Worm (Caenorhabditis elegans) whole organism, young adult: Measurements from ENCODE around the gene srxa-2.

Source experiments
- B0035.1 ChIP-seq: sonication (generic microtip); optimal IDR thresholded peaks from 2 replicates; lab custom pipeline; 2016; ENCODE audit warnings: missing genetic modification characterization, mild to moderate bottlenecking, missing compliant biosample characterization, missing genotype, missing genetic modification reagents
- B0336.3 ChIP-seq: fragments of 200-800 bp; sonication (Bioruptor generic); IDR thresholded peaks from 2 replicates; pipeline ENCODE4 v1.3.6; 2022; ENCODE audit warnings: missing genetic modification characterization, missing compliant biosample characterization
- F37B4.10 ChIP-seq: fragments of 200-800 bp; sonication (Bioruptor generic); IDR thresholded peaks from 2 replicates; pipeline ENCODE4 v1.3.6; 2022; ENCODE audit warnings: missing genetic modification characterization, missing compliant biosample characterization
- F49E8.2 ChIP-seq: sonication (generic microtip); optimal IDR thresholded peaks from 3 replicates; lab custom pipeline; 2017; ENCODE audit warnings: missing genetic modification characterization, mild to moderate bottlenecking, missing compliant biosample characterization, antibody characterized with exemption, moderate library complexity; ENCODE audit not compliant: insufficient read depth
- F52B5.7 ChIP-seq: sonication (generic microtip); optimal IDR thresholded peaks from 2 replicates; lab custom pipeline; 2016; ENCODE audit warnings: mild to moderate bottlenecking, missing genetic modification characterization, missing compliant biosample characterization
- F57A8.1 ChIP-seq: fragments of 200-800 bp; sonication (Bioruptor generic); optimal IDR thresholded peaks from 2 replicates; lab custom pipeline; 2018; ENCODE audit warnings: mild to moderate bottlenecking, missing genetic modification characterization, moderate library complexity, missing compliant biosample characterization
- T26A5.8 ChIP-seq: sonication (generic microtip); optimal IDR thresholded peaks from 2 replicates; lab custom pipeline; 2016; ENCODE audit warnings: missing genetic modification characterization, missing compliant biosample characterization
- Y56A3A.18 ChIP-seq: fragments of 200-800 bp; sonication (Bioruptor generic); IDR thresholded peaks from 2 replicates; pipeline ENCODE4 v1.3.6; 2022; ENCODE audit warnings: missing genetic modification reagents, missing genetic modification characterization, missing compliant biosample characterization
- akir-1 ChIP-seq: fragments of 200-800 bp; sonication (Bioruptor generic); optimal IDR thresholded peaks from 2 replicates; lab custom pipeline; 2018; ENCODE audit warnings: mild to moderate bottlenecking, missing genetic modification characterization, moderate library complexity, missing compliant biosample characterization
- ama-1 ChIP-seq, 3 experiments: fragments of 150-350 bp in 1 of 3; sonication (generic microtip) in 2 of 3; optimal IDR thresholded peaks; 2 replicates each; lab custom pipeline; 2014 to 2018; ENCODE audit warnings: missing biosample characterization in 2 of 3, missing genetic modification characterization in 2 of 3, missing genetic modification reagents in 2 of 3
- aptf-2 ChIP-seq: fragments of 200-800 bp; sonication (Bioruptor generic); conservative IDR thresholded peaks from 2 replicates; pipeline ENCODE4 v1.3.6; 2022; ENCODE audit warnings: missing genetic modification reagents, missing genetic modification characterization, missing compliant biosample characterization
- atf-7 ChIP-seq: sonication (generic microtip); optimal IDR thresholded peaks from 2 replicates; lab custom pipeline; 2017; ENCODE audit warnings: mild to moderate bottlenecking, missing genetic modification characterization, missing compliant biosample characterization
- attf-3 ChIP-seq: fragments of 200-800 bp; sonication (Bioruptor generic); conservative IDR thresholded peaks from 2 replicates; pipeline ENCODE4 v1.3.6; 2022; ENCODE audit warnings: missing genetic modification reagents, missing genetic modification characterization, missing compliant biosample characterization
- cebp-1 ChIP-seq, 2 experiments: fragments of 200-800 bp in 1 of 2; sonication (Bioruptor generic) in 1 of 2; sonication (generic microtip) in 1 of 2; IDR thresholded peaks in 1 of 2; optimal IDR thresholded peaks in 1 of 2; 2 replicates each; pipeline versions ENCODE4 v1.3.6 to Lab custom; 2017 to 2022; ENCODE audit warnings: missing compliant biosample characterization in 2 of 2, missing genetic modification characterization in 2 of 2, mild to moderate bottlenecking in 1 of 2, missing genetic modification reagents in 1 of 2, moderate library complexity in 1 of 2
- ceh-40 ChIP-seq: fragments of 200-800 bp; sonication (Bioruptor generic); IDR thresholded peaks from 2 replicates; pipeline ENCODE4 v1.3.6; 2022; ENCODE audit warnings: missing genetic modification characterization, missing compliant biosample characterization
- ceh-79 ChIP-seq: sonication (generic microtip); optimal IDR thresholded peaks from 2 replicates; lab custom pipeline; 2017; ENCODE audit warnings: mild to moderate bottlenecking, missing genetic modification characterization, missing compliant biosample characterization
- ceh-91 ChIP-seq: fragments of 200-800 bp; sonication (Bioruptor generic); IDR thresholded peaks from 2 replicates; pipeline ENCODE4 v1.3.6; 2022; ENCODE audit warnings: missing genetic modification reagents, missing genetic modification characterization, missing compliant biosample characterization
- die-1 ChIP-seq: sonication (generic microtip); optimal IDR thresholded peaks from 2 replicates; lab custom pipeline; 2016; ENCODE audit warnings: missing genotype, mild to moderate bottlenecking, missing genetic modification characterization, missing compliant biosample characterization
- dpff-1 ChIP-seq: sonication (generic microtip); optimal IDR thresholded peaks from 2 replicates; lab custom pipeline; 2017; ENCODE audit warnings: mild to moderate bottlenecking, missing genetic modification characterization, missing compliant biosample characterization
- dpl-1 ChIP-seq: fragments of 150-350 bp; optimal IDR thresholded peaks from 2 replicates; lab custom pipeline; 2014; ENCODE audit warnings: missing biosample characterization, missing genetic modification reagents, missing genetic modification characterization
- egl-18 ChIP-seq: fragments of 200-800 bp; sonication (Bioruptor generic); IDR thresholded peaks from 2 replicates; pipeline ENCODE4 v1.3.6; 2022; ENCODE audit warnings: missing genetic modification reagents, missing genetic modification characterization, missing compliant biosample characterization
- gei-17 ChIP-seq: fragments of 200-800 bp; sonication (Bioruptor generic); optimal IDR thresholded peaks from 2 replicates; lab custom pipeline; 2018; ENCODE audit warnings: mild to moderate bottlenecking, missing genetic modification characterization, missing compliant biosample characterization
- him-1 ChIP-seq: sonication (generic microtip); optimal IDR thresholded peaks from 2 replicates; lab custom pipeline; 2016; ENCODE audit warnings: missing genotype, missing genetic modification reagents, missing genetic modification characterization, missing compliant biosample characterization
- hlh-26 ChIP-seq: fragments of 200-800 bp; sonication (Bioruptor generic); conservative IDR thresholded peaks from 2 replicates; pipeline ENCODE4 v1.3.6; 2022; ENCODE audit warnings: missing genetic modification reagents, missing genetic modification characterization, missing compliant biosample characterization
- hmg-1.2 ChIP-seq: fragments of 200-800 bp; sonication (Bioruptor generic); IDR thresholded peaks from 2 replicates; pipeline ENCODE4 v1.3.6; 2022; ENCODE audit warnings: missing genetic modification reagents, missing genetic modification characterization, missing compliant biosample characterization
- hsf-1 ChIP-seq: fragments of 200-800 bp; sonication (Bioruptor generic); IDR thresholded peaks from 2 replicates; pipeline ENCODE4 v1.3.6; 2022; ENCODE audit warnings: missing genetic modification reagents, missing genetic modification characterization, missing compliant biosample characterization
- let-607 ChIP-seq, 2 experiments: fragments of 200-800 bp in 1 of 2; sonication (Bioruptor generic) in 1 of 2; sonication (generic microtip) in 1 of 2; optimal IDR thresholded peaks; 2 replicates each; lab custom pipeline; 2016 to 2018; ENCODE audit warnings: mild to moderate bottlenecking in 2 of 2, missing compliant biosample characterization in 2 of 2, missing genetic modification characterization in 2 of 2, moderate library complexity in 2 of 2, missing genotype in 1 of 2
- lin-26 ChIP-seq: fragments of 200-800 bp; sonication (Bioruptor generic); IDR thresholded peaks from 2 replicates; pipeline ENCODE4 v1.3.6; 2022; ENCODE audit warnings: missing genetic modification reagents, missing genetic modification characterization, missing compliant biosample characterization
- lin-40 ChIP-seq: sonication (generic microtip); optimal IDR thresholded peaks from 2 replicates; lab custom pipeline; 2016; ENCODE audit warnings: missing genetic modification characterization, mild to moderate bottlenecking, missing compliant biosample characterization, missing genotype, missing genetic modification reagents
- lir-1 ChIP-seq: fragments of 200-800 bp; sonication (Bioruptor generic); conservative IDR thresholded peaks from 2 replicates; pipeline ENCODE4 v1.3.6; 2022; ENCODE audit warnings: missing genetic modification reagents, missing genetic modification characterization, missing compliant biosample characterization
- lsl-1 ChIP-seq: fragments of 200-800 bp; sonication (Bioruptor generic); optimal IDR thresholded peaks from 2 replicates; lab custom pipeline; 2018; ENCODE audit warnings: mild to moderate bottlenecking, missing genetic modification characterization, moderate library complexity, missing compliant biosample characterization
- madf-3 ChIP-seq: fragments of 200-800 bp; sonication (Bioruptor generic); IDR thresholded peaks from 2 replicates; pipeline ENCODE4 v1.3.6; 2022; ENCODE audit warnings: missing genetic modification reagents, missing genetic modification characterization, missing compliant biosample characterization
- madf-6 ChIP-seq: fragments of 200-800 bp; sonication (Bioruptor generic); IDR thresholded peaks from 2 replicates; pipeline ENCODE4 v1.3.6; 2022; ENCODE audit warnings: missing genetic modification reagents, missing genetic modification characterization, missing compliant biosample characterization
- mcd-1 ChIP-seq: fragments of 200-800 bp; sonication (Bioruptor generic); IDR thresholded peaks from 2 replicates; pipeline ENCODE4 v1.3.6; 2022; ENCODE audit warnings: missing genetic modification reagents, missing genetic modification characterization, missing compliant biosample characterization
- mxl-1 ChIP-seq: sonication (generic microtip); optimal IDR thresholded peaks from 2 replicates; lab custom pipeline; 2016; ENCODE audit warnings: missing genetic modification characterization, missing compliant biosample characterization
- nhr-179 ChIP-seq: sonication (generic microtip); optimal IDR thresholded peaks from 2 replicates; lab custom pipeline; 2016; ENCODE audit warnings: mild to moderate bottlenecking, missing genetic modification characterization, missing compliant biosample characterization
- nhr-90 ChIP-seq: sonication (generic microtip); optimal IDR thresholded peaks from 2 replicates; lab custom pipeline; 2016; ENCODE audit warnings: missing genotype, mild to moderate bottlenecking, missing genetic modification characterization, missing compliant biosample characterization
- rcor-1 ChIP-seq: fragments of 200-800 bp; sonication (Bioruptor generic); IDR thresholded peaks from 2 replicates; pipeline ENCODE4 v1.3.6; 2022; ENCODE audit warnings: missing genetic modification reagents, missing genetic modification characterization, missing compliant biosample characterization
- sea-2 ChIP-seq: fragments of 200-800 bp; sonication (Bioruptor generic); IDR thresholded peaks from 2 replicates; pipeline ENCODE4 v1.3.6; 2022; ENCODE audit warnings: missing genetic modification characterization, missing compliant biosample characterization
- snpc-1.1 ChIP-seq: sonication (generic microtip); optimal IDR thresholded peaks from 2 replicates; lab custom pipeline; 2017; ENCODE audit warnings: missing genetic modification characterization, mild to moderate bottlenecking, missing compliant biosample characterization, antibody characterized with exemption, moderate library complexity, missing genotype, missing genetic modification reagents; ENCODE audit not compliant: insufficient read depth
- snpc-4 ChIP-seq, 5 experiments: fragments of 150-350 bp in 1 of 5; sonication (generic microtip) in 4 of 5; optimal IDR thresholded peaks; 2 replicates each; lab custom pipeline; 2014 to 2018; ENCODE audit warnings: missing genetic modification characterization in 5 of 5, missing biosample characterization in 3 of 5, antibody characterized with exemption in 2 of 5, mild to moderate bottlenecking in 2 of 5, missing compliant biosample characterization in 2 of 5, missing genotype in 2 of 5, moderate library complexity in 2 of 5, missing genetic modification reagents in 1 of 5
- tbp1 ChIP-seq: fragments of 200-800 bp; sonication (Bioruptor generic); optimal IDR thresholded peaks from 2 replicates; lab custom pipeline; 2018; ENCODE audit warnings: mild to moderate bottlenecking, missing genetic modification characterization, missing compliant biosample characterization
- ztf-25 ChIP-seq: fragments of 200-800 bp; sonication (Bioruptor generic); IDR thresholded peaks from 2 replicates; pipeline ENCODE4 v1.3.6; 2022; ENCODE audit warnings: missing genetic modification reagents, missing genetic modification characterization, missing compliant biosample characterization
- ztf-26 ChIP-seq: sonication (generic microtip); optimal IDR thresholded peaks from 2 replicates; lab custom pipeline; 2017; ENCODE audit warnings: missing genetic modification characterization, missing compliant biosample characterization
- ztf-6 ChIP-seq: fragments of 200-800 bp; sonication (Bioruptor generic); IDR thresholded peaks from 2 replicates; pipeline ENCODE4 v1.3.6; 2022; ENCODE audit warnings: missing genetic modification reagents, missing genetic modification characterization, missing compliant biosample characterization

Gene srxa-2

ce11 chrIV:9444417-9445026, 21.3 kb downstream of the srxa-2 start (continued):
- TF ChIP-seq F49E8.2 (tag; lab: Kevin White, UChicago), result peak; percentile 90
- peak; percentile 3 for TF ChIP-seq dpl-1 (GFP tag; lab: Kevin White, UChicago)
- TF ChIP-seq lin-26 (GFP tag; lab: Robert Waterston, UW), result peak; percentile 57; the same call in 1 of the 2 replicates
- TF ChIP-seq sea-2 (GFP tag; lab: Robert Waterston, UW), result no peak
- peak; percentile 86 for TF ChIP-seq atf-7 (tag; lab: Kevin White, UChicago)
- TF ChIP-seq lir-1 (GFP tag; lab: Robert Waterston, UW), result peak; percentile 76
- no peak for TF ChIP-seq T26A5.8
- TF ChIP-seq B0035.1 (tag; lab: Kevin White, UChicago), result peak; percentile 58
- TF ChIP-seq lin-40, result peak; percentile 93
- 0 out of 2 replicates have a peak, but pooled peaks have one; percentile 6 for TF ChIP-seq ceh-40
- TF ChIP-seq nhr-179 (tag; lab: Kevin White, UChicago), result no peak
- 0 out of 2 replicates have a peak, but pooled peaks have one; percentile 20 for TF ChIP-seq ztf-6 (GFP tag; lab: Robert Waterston, UW)
- TF ChIP-seq mcd-1 (GFP tag; lab: Robert Waterston, UW), result peak; percentile 90
- TF ChIP-seq mxl-1 (tag; lab: Kevin White, UChicago), result no peak
- peak; percentile 67 for TF ChIP-seq gei-17 (GFP tag; lab: Kevin White, UChicago)
- TF ChIP-seq B0336.3 (GFP tag; lab: Robert Waterston, UW), result peak; percentile 95
- peak; percentile 81 for TF ChIP-seq tbp1 (GFP tag; lab: Kevin White, UChicago)
- TF ChIP-seq madf-3 (GFP tag; lab: Robert Waterston, UW), result 0 out of 2 replicates have a peak, but pooled peaks have one; percentile 11
- peak; percentile 97 for TF ChIP-seq snpc-1.1
- TF ChIP-seq snpc-4 (GFP tag; optimal IDR thresholded peaks at IDR 0.05; lab: Kevin White, UChicago), result peak; percentile 98
- peak; percentile 99 for TF ChIP-seq snpc-4 (tag; optimal IDR thresholded peaks at IDR 0.05; lab: Kevin White, UChicago)
- TF ChIP-seq ztf-25, result 0 out of 2 replicates have a peak, but pooled peaks have one; percentile 10
- TF ChIP-seq attf-3 (GFP tag; lab: Robert Waterston, UW), result peak; percentile 77
- TF ChIP-seq die-1 (tag; lab: Kevin White, UChicago), result peak; percentile 73
- peak in 1 of 2 experiments; percentile 66 for TF ChIP-seq let-607 (tag; optimal IDR thresholded peaks at IDR 0.05; lab: Kevin White, UChicago)
- TF ChIP-seq hmg-1.2, result peak; percentile 92
- peak; percentile 33; the same call in 1 of the 2 replicates for TF ChIP-seq aptf-2 (GFP tag; lab: Robert Waterston, UW)
- TF ChIP-seq F57A8.1 (GFP tag; lab: Kevin White, UChicago), result peak; percentile 13
- TF ChIP-seq rcor-1, result peak; percentile 85
- TF ChIP-seq ama-1 (optimal IDR thresholded peaks at IDR 0.05; lab: Kevin White, UChicago), result peak; percentile 98
- TF ChIP-seq ama-1 (GFP tag; optimal IDR thresholded peaks at IDR 0.05; lab: Kevin White, UChicago), result no peak
- 0 out of 2 replicates have a peak, but pooled peaks have one; percentile 63 for TF ChIP-seq Y56A3A.18 (GFP tag; lab: Robert Waterston, UW)
- TF ChIP-seq akir-1, result no peak
- peak; percentile 53 for TF ChIP-seq ceh-91 (GFP tag; lab: Robert Waterston, UW)
- peak; percentile 63 for TF ChIP-seq ztf-26 (tag; lab: Kevin White, UChicago)
- TF ChIP-seq lsl-1, result peak; percentile 74
- TF ChIP-seq nhr-90, result peak; percentile 42
- TF ChIP-seq madf-6, result peak; percentile 79
- TF ChIP-seq hsf-1 (GFP tag; lab: Robert Waterston, UW), result peak; percentile 57; the same call in 1 of the 2 replicates
- TF ChIP-seq cebp-1 (GFP tag; IDR thresholded peaks at IDR 0.05; lab: Robert Waterston, UW), result no peak
- peak; percentile 85 for TF ChIP-seq cebp-1 (tag; optimal IDR thresholded peaks at IDR 0.05; lab: Kevin White, UChicago)
- TF ChIP-seq F37B4.10 (GFP tag; lab: Robert Waterston, UW), result no peak
- TF ChIP-seq him-1 (tag; lab: Kevin White, UChicago), result peak; percentile 81
- peak; percentile 22 for TF ChIP-seq dpff-1 (tag; lab: Kevin White, UChicago)
- no peak for TF ChIP-seq hlh-26 (GFP tag; lab: Robert Waterston, UW)
- TF ChIP-seq ceh-79 (tag; lab: Kevin White, UChicago), result no peak
- peak; percentile 18 for TF ChIP-seq F52B5.7
- TF ChIP-seq egl-18 (GFP tag; lab: Robert Waterston, UW), result 0 out of 2 replicates have a peak, but pooled peaks have one; percentile 16
